Fruit fly (Drosophila melanogaster) whole organism, embryonic: Measurements from ENCODE around the gene CG3198.
A peak's percentile ranks its signal among the peaks of the same experiment; 100 is the strongest.

Experiments used
- ATbp ChIP-seq: fragments of 200-800 bp; sonication (Bioruptor generic); optimal IDR thresholded peaks from 2 replicates; lab custom pipeline; 2017; ENCODE audit warnings: missing biosample characterization, mild to moderate bottlenecking, missing genetic modification characterization, missing genetic modification reagents
- Atf3 ChIP-seq: fragments of 200-800 bp; sonication (Bioruptor generic); optimal IDR thresholded peaks from 3 replicates; lab custom pipeline; 2016; ENCODE audit warnings: missing biosample characterization, missing genetic modification characterization
- CG11398 ChIP-seq: fragments of 200-800 bp; sonication (Bioruptor generic); optimal IDR thresholded peaks from 2 replicates; lab custom pipeline; 2016; ENCODE audit warnings: missing biosample characterization, missing genetic modification characterization
- CG12299 ChIP-seq: fragments of 200-800 bp; sonication (Bioruptor generic); optimal IDR thresholded peaks from 2 replicates; lab custom pipeline; 2018; ENCODE audit warnings: missing biosample characterization, mild to moderate bottlenecking, missing genetic modification characterization
- CG12744 ChIP-seq: fragments of 200-800 bp; sonication (Bioruptor generic); optimal IDR thresholded peaks from 2 replicates; lab custom pipeline; 2016; ENCODE audit warnings: missing biosample characterization, missing genetic modification characterization
- CG14965 ChIP-seq: fragments of 200-800 bp; sonication (Bioruptor generic); optimal IDR thresholded peaks from 2 replicates; lab custom pipeline; 2016; ENCODE audit warnings: missing biosample characterization, missing genetic modification characterization, borderline replicate concordance
- CG15011 ChIP-seq: fragments of 200-800 bp; sonication (Bioruptor generic); optimal IDR thresholded peaks from 3 replicates; lab custom pipeline; 2018; ENCODE audit warnings: missing biosample characterization, mild to moderate bottlenecking, missing genetic modification characterization
- CG15514 ChIP-seq: fragments of 200-800 bp; sonication (Bioruptor generic); optimal IDR thresholded peaks from 3 replicates; lab custom pipeline; 2017; ENCODE audit warnings: missing biosample characterization, missing genetic modification characterization, mild to moderate bottlenecking, moderate library complexity, missing genetic modification reagents
- CG1603 ChIP-seq: fragments of 200-800 bp; sonication (Bioruptor generic); optimal IDR thresholded peaks from 2 replicates; lab custom pipeline; 2019; ENCODE audit warnings: missing biosample characterization, mild to moderate bottlenecking, missing genetic modification characterization, moderate library complexity
- CG16815 ChIP-seq: fragments of 200-800 bp; sonication (Bioruptor generic); optimal IDR thresholded peaks from 3 replicates; lab custom pipeline; 2017; ENCODE audit warnings: missing biosample characterization, mild to moderate bottlenecking, missing genetic modification characterization
- CG17612 ChIP-seq: fragments of 200-800 bp; sonication (Bioruptor generic); IDR thresholded peaks from 2 replicates; pipeline ENCODE4 v1.3.6; 2022; ENCODE audit warnings: missing biosample characterization, missing genetic modification characterization
- CG1832 ChIP-seq: fragments of 200-800 bp; sonication (Bioruptor generic); optimal IDR thresholded peaks from 2 replicates; lab custom pipeline; 2017; ENCODE audit warnings: missing biosample characterization, mild to moderate bottlenecking, missing genetic modification characterization, inconsistent platforms
- CG43689 ChIP-seq: fragments of 200-800 bp; sonication (Bioruptor generic); IDR thresholded peaks from 2 replicates; pipeline ENCODE4 v1.3.6; 2022; ENCODE audit warnings: missing biosample characterization, missing genetic modification characterization
- CG6254 ChIP-seq: fragments of 200-800 bp; sonication (Bioruptor generic); optimal IDR thresholded peaks from 3 replicates; lab custom pipeline; 2017; ENCODE audit warnings: mild to moderate bottlenecking, missing biosample characterization, missing genetic modification reagents, missing genetic modification characterization
- CG6683 ChIP-seq: fragments of 200-800 bp; sonication (Bioruptor generic); optimal IDR thresholded peaks from 2 replicates; lab custom pipeline; 2017; ENCODE audit warnings: missing biosample characterization, mild to moderate bottlenecking, missing genetic modification characterization, missing genetic modification reagents
- CG8290 ChIP-seq, 3 experiments: fragments of 200-800 bp; sonication (Bioruptor generic); optimal IDR thresholded peaks; 2 replicates each; lab custom pipeline; 2016 to 2019; ENCODE audit warnings: missing biosample characterization in 3 of 3, missing genetic modification characterization in 3 of 3, mild to moderate bottlenecking in 2 of 3, moderate library complexity in 1 of 3
- CG8478 ChIP-seq: fragments of >200 bp; optimal IDR thresholded peaks from 2 replicates; lab custom pipeline; 2018
- D19A ChIP-seq: fragments of 200-800 bp; optimal IDR thresholded peaks from 3 replicates; lab custom pipeline; 2019; ENCODE audit warnings: missing biosample characterization, mild to moderate bottlenecking, missing genetic modification characterization, moderate library complexity
- Dll ChIP-seq: fragments of 200-800 bp; sonication (Bioruptor generic); IDR thresholded peaks from 4 replicates; pipeline ENCODE4 v1.3.6; 2022; ENCODE audit warnings: missing biosample characterization, missing genetic modification characterization; ENCODE audit not compliant: partially characterized antibody
- Doc2 ChIP-seq: fragments of 200-800 bp; sonication (Bioruptor generic); IDR thresholded peaks from 2 replicates; pipeline ENCODE4 v1.3.6; 2022; ENCODE audit warnings: missing biosample characterization, missing genetic modification characterization
- Dp ChIP-seq: fragments of 200-800 bp; sonication (Bioruptor generic); optimal IDR thresholded peaks from 2 replicates; lab custom pipeline; 2018; ENCODE audit warnings: missing biosample characterization, mild to moderate bottlenecking, missing genetic modification characterization, moderate library complexity
- Eip74EF ChIP-seq, 2 experiments: fragments of 200-800 bp in 1 of 2; fragments of >200 bp in 1 of 2; sonication (Bioruptor generic) in 1 of 2; optimal IDR thresholded peaks; 2 replicates each; lab custom pipeline; 2017 to 2019; ENCODE audit warnings: missing biosample characterization in 2 of 2, missing genetic modification characterization in 2 of 2, mild to moderate bottlenecking in 1 of 2, moderate library complexity in 1 of 2
- Fer1 ChIP-seq: fragments of 200-800 bp; sonication (Bioruptor generic); optimal IDR thresholded peaks from 2 replicates; lab custom pipeline; 2017; ENCODE audit warnings: missing biosample characterization, mild to moderate bottlenecking, missing genetic modification characterization
- HLH3B ChIP-seq: fragments of 200-800 bp; sonication (Bioruptor generic); IDR thresholded peaks from 2 replicates; pipeline ENCODE4 v1.3.6; 2022; ENCODE audit warnings: missing biosample characterization, missing genetic modification characterization
- Hr51 ChIP-seq, 2 experiments: fragments of 200-800 bp; sonication (Bioruptor generic); optimal IDR thresholded peaks; 2 replicates in 1 of 2; 3 replicates in 1 of 2; lab custom pipeline; 2016 to 2018; ENCODE audit warnings: missing biosample characterization in 2 of 2, missing genetic modification characterization in 2 of 2, mild to moderate bottlenecking in 1 of 2, moderate library complexity in 1 of 2
- Pdp1 ChIP-seq, 2 experiments: fragments of 200-800 bp; sonication (Bioruptor generic); optimal IDR thresholded peaks; 3 replicates each; lab custom pipeline; 2016; ENCODE audit warnings: missing biosample characterization in 2 of 2, missing genetic modification characterization in 2 of 2, mild to moderate bottlenecking in 1 of 2, moderate library complexity in 1 of 2
- Side ChIP-seq: fragments of 200-800 bp; sonication (Bioruptor generic); optimal IDR thresholded peaks from 2 replicates; lab custom pipeline; 2016; ENCODE audit warnings: missing biosample characterization, missing genetic modification characterization
- Sry-δ ChIP-seq: fragments of 200-800 bp; sonication (Bioruptor generic); optimal IDR thresholded peaks from 2 replicates; lab custom pipeline; 2016; ENCODE audit warnings: missing biosample characterization, missing genetic modification characterization
- Trl ChIP-seq, 3 experiments: fragments of >200 bp in 2 of 3; fragments of 200-800 bp in 1 of 3; sonication (Bioruptor generic) in 1 of 3; optimal IDR thresholded peaks; 2 replicates in 1 of 3; 3 replicates in 2 of 3; lab custom pipeline; 2016 to 2017; ENCODE audit warnings: missing biosample characterization in 1 of 3, missing genetic modification characterization in 1 of 3
- Usf ChIP-seq: fragments of 200-800 bp; sonication (Bioruptor generic); optimal IDR thresholded peaks from 2 replicates; lab custom pipeline; 2017; ENCODE audit warnings: missing genotype, missing biosample characterization, missing genetic modification characterization
- al ChIP-seq: fragments of 200-800 bp; sonication (Bioruptor generic); IDR thresholded peaks from 2 replicates; pipeline ENCODE4 v1.3.6; 2022; ENCODE audit warnings: missing biosample characterization, missing genetic modification characterization
- amos ChIP-seq: fragments of 200-800 bp; sonication (Bioruptor generic); IDR thresholded peaks from 2 replicates; pipeline ENCODE4 v1.3.6; 2022; ENCODE audit warnings: missing biosample characterization, missing genetic modification characterization; ENCODE audit not compliant: partially characterized antibody
- ara ChIP-seq: fragments of 200-800 bp; sonication (Bioruptor generic); IDR thresholded peaks from 2 replicates; pipeline ENCODE4 v1.3.6; 2022; ENCODE audit warnings: missing biosample characterization, missing genetic modification characterization
- bowl ChIP-seq: fragments of 200-800 bp; sonication (Bioruptor generic); IDR thresholded peaks from 2 replicates; pipeline ENCODE4 v1.3.6; 2022; ENCODE audit warnings: missing biosample characterization, missing genetic modification characterization
- bsh ChIP-seq, 2 experiments: fragments of 200-800 bp; sonication (Bioruptor generic); optimal IDR thresholded peaks; 2 replicates each; lab custom pipeline; 2017 to 2018; ENCODE audit warnings: mild to moderate bottlenecking in 2 of 2, missing biosample characterization in 2 of 2, missing genetic modification characterization in 2 of 2, moderate library complexity in 1 of 2
- cad ChIP-seq: fragments of >200 bp; optimal IDR thresholded peaks from 2 replicates; lab custom pipeline; 2017; ENCODE audit warnings: missing biosample characterization, missing genetic modification characterization
- chinmo ChIP-seq: fragments of 200-800 bp; sonication (Bioruptor generic); IDR thresholded peaks from 4 replicates; pipeline ENCODE4 v1.3.6; 2022; ENCODE audit warnings: missing biosample characterization, missing genetic modification characterization; ENCODE audit not compliant: partially characterized antibody
- dm ChIP-seq: fragments of 200-800 bp; sonication (Bioruptor generic); optimal IDR thresholded peaks from 3 replicates; lab custom pipeline; 2016; ENCODE audit warnings: missing biosample characterization, missing genetic modification characterization
- ftz-f1 ChIP-seq: fragments of 200-800 bp; sonication (Bioruptor generic); optimal IDR thresholded peaks from 2 replicates; lab custom pipeline; 2016; ENCODE audit warnings: missing biosample characterization, missing genetic modification characterization
- jumu ChIP-seq: fragments of 200-800 bp; sonication (Bioruptor generic); optimal IDR thresholded peaks from 3 replicates; lab custom pipeline; 2016; ENCODE audit warnings: missing biosample characterization, missing genetic modification characterization
- pb ChIP-seq: fragments of 200-800 bp; sonication (Bioruptor generic); optimal IDR thresholded peaks from 3 replicates; lab custom pipeline; 2016; ENCODE audit warnings: missing biosample characterization, missing genetic modification characterization
- pros ChIP-seq: fragments of 200-800 bp; sonication (Bioruptor generic); optimal IDR thresholded peaks from 3 replicates; lab custom pipeline; 2019; ENCODE audit warnings: missing biosample characterization, mild to moderate bottlenecking, missing genetic modification characterization, moderate library complexity
- salm ChIP-seq: fragments of 200-800 bp; sonication (Bioruptor generic); optimal IDR thresholded peaks from 2 replicates; lab custom pipeline; 2018; ENCODE audit warnings: missing biosample characterization, mild to moderate bottlenecking, missing genetic modification characterization
- tin ChIP-seq: fragments of 200-800 bp; sonication (Bioruptor generic); optimal IDR thresholded peaks from 3 replicates; lab custom pipeline; 2016; ENCODE audit warnings: missing biosample characterization, missing genetic modification characterization
- twi ChIP-seq: fragments of 200-800 bp; optimal IDR thresholded peaks from 2 replicates; lab custom pipeline; 2019; ENCODE audit warnings: missing biosample characterization, mild to moderate bottlenecking, missing genetic modification characterization, moderate library complexity
- unc-4 ChIP-seq: fragments of 200-800 bp; sonication (Bioruptor generic); IDR thresholded peaks from 2 replicates; pipeline ENCODE4 v1.3.6; 2022; ENCODE audit warnings: missing biosample characterization, missing genetic modification characterization; ENCODE audit not compliant: partially characterized antibody
- unpg ChIP-seq: fragments of 200-800 bp; sonication (Bioruptor generic); optimal IDR thresholded peaks from 3 replicates; lab custom pipeline; 2018; ENCODE audit warnings: missing biosample characterization, mild to moderate bottlenecking, missing genetic modification characterization, moderate library complexity
- zen ChIP-seq: fragments of 200-800 bp; sonication (Bioruptor generic); optimal IDR thresholded peaks from 3 replicates; lab custom pipeline; 2018; ENCODE audit warnings: missing biosample characterization, mild to moderate bottlenecking, missing genetic modification characterization, moderate library complexity

Gene CG3198

DNA sequence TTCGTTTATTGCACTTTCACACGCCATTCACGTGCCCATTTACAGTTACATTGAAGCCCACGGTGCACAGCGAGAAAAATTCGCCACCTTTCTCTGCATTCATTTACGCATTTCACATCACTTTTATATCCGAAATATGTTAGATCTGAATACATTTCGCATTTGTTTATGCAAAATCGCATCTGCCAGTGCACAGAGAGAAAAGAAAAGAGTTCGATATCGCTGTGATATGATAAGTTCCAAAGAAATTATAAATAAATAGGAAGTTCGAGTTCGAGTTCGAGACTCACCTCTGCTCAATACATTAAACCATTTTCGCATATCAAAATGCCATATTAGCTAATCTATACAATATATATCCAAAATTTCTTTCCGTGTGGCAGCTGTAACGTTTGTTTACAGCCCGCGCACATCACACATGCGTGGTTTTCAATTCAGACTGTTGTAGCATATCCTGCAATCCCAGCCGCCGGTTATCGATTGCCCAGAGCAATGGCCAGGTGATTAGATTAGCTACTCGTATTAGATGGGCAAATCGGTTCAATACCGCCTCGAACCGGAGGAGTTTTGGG, 17.7 kb downstream of the CG3198 start (continued):
- TF ChIP-seq amos (GFP tag; lab: Robert Waterston, UW) (no peak), CG6254 (peak; percentile 47), CG6683 (GFP tag; lab: Kevin White, UChicago) (peak; percentile 69), CG12744 (GFP tag; lab: Kevin White, UChicago) (peak; percentile 35), D19A (tag; lab: Kevin White, UChicago) (peak; percentile 80), CG1832 (GFP tag; lab: Kevin White, UChicago) (no peak), Sry-δ (GFP tag; lab: Kevin White, UChicago) (peak; percentile 34), chinmo (no peak), al (GFP tag; lab: Robert Waterston, UW) (peak; percentile 71; the same call in 1 of the 2 replicates), tin (GFP tag; lab: Kevin White, UChicago) (peak; percentile 80), zen (tag; lab: Kevin White, UChicago) (peak; percentile 80), unpg (GFP tag; lab: Kevin White, UChicago) (peak; percentile 78), Doc2 (GFP tag; lab: Robert Waterston, UW) (no peak), cad (no peak), ATbp (peak; percentile 81), ftz-f1 (GFP tag; lab: Kevin White, UChicago) (no peak), bowl (GFP tag; lab: Robert Waterston, UW) (0 out of 2 replicates have a peak, but pooled peaks have one; percentile 5), twi (tag; lab: Kevin White, UChicago) (peak; percentile 56), Fer1 (GFP tag; lab: Kevin White, UChicago) (peak; percentile 88), Eip74EF (GFP tag; optimal IDR thresholded peaks at IDR 0.05; lab: Kevin White, UChicago) (peak in 1 of 2 experiments; percentile 86), pb (GFP tag; lab: Kevin White, UChicago) (peak; percentile 71), CG8478 (lab: Kevin White, UChicago) (no peak), Dp (GFP tag; lab: Kevin White, UChicago) (no peak), dm (peak; percentile 71), CG8290 (GFP tag; optimal IDR thresholded peaks at IDR 0.05; lab: Kevin White, UChicago) (peak; percentile 28), CG8290 (tag; optimal IDR thresholded peaks at IDR 0.05; lab: Kevin White, UChicago) (peak in 1 of 2 experiments; percentile 77), CG12299 (peak; percentile 77), CG15011 (GFP tag; lab: Kevin White, UChicago) (peak; percentile 80), bsh (GFP tag; optimal IDR thresholded peaks at IDR 0.05; lab: Kevin White, UChicago) (peak; percentile 73 to 75), ara (GFP tag; lab: Robert Waterston, UW) (no peak), CG11398 (GFP tag; lab: Kevin White, UChicago) (peak; percentile 24), Side (GFP tag; lab: Kevin White, UChicago) (peak; percentile 73), salm (peak; percentile 33), CG17612 (GFP tag; lab: Robert Waterston, UW) (peak; percentile 53; the same call in 1 of the 2 replicates), Dll (GFP tag; lab: Robert Waterston, UW) (no peak), CG15514 (GFP tag; lab: Kevin White, UChicago) (peak; percentile 71), Usf (GFP tag; lab: Kevin White, UChicago) (peak; percentile 53), Pdp1 (GFP tag; optimal IDR thresholded peaks at IDR 0.05; lab: Kevin White, UChicago) (peak; percentile 70 to 89), HLH3B (GFP tag; lab: Robert Waterston, UW) (peak; percentile 79), Trl (optimal IDR thresholded peaks at IDR 0.05; lab: Kevin White, UChicago) (no peak), Trl (GFP tag; optimal IDR thresholded peaks at IDR 0.05; lab: Kevin White, UChicago) (peak; percentile 81), Hr51 (GFP tag; optimal IDR thresholded peaks at IDR 0.05; lab: Kevin White, UChicago) (peak; percentile 70 to 89), jumu (GFP tag; lab: Kevin White, UChicago) (peak; percentile 58), pros (GFP tag; lab: Kevin White, UChicago) (no peak), CG1603 (tag; lab: Kevin White, UChicago) (peak; percentile 76), unc-4 (GFP tag; lab: Robert Waterston, UW) (no peak), Atf3 (GFP tag; lab: Kevin White, UChicago) (peak; percentile 60), CG43689 (GFP tag; lab: Robert Waterston, UW) (peak; percentile 63; the same call in 1 of the 2 replicates), CG16815 (GFP tag; lab: Kevin White, UChicago) (peak; percentile 73), CG14965 (GFP tag; lab: Kevin White, UChicago) (peak; percentile 27)
